Worm (Caenorhabditis elegans) whole organism, L1 larva: Measurements from ENCODE around the gene E02H9.1.
"Not testable (repeated sequence)": the region's sequence is repeated elsewhere in the genome, so short reads cannot be mapped to it uniquely, and the experiment has no call there.

ENCODE experiments used
- C16A3.4 ChIP-seq: fragments of 150-350 bp; optimal IDR thresholded peaks from 2 replicates; lab custom pipeline; 2014; ENCODE audit warnings: missing biosample characterization, missing genetic modification characterization
- F16B12.6 ChIP-seq: fragments of 150-350 bp; optimal IDR thresholded peaks from 2 replicates; lab custom pipeline; 2014; ENCODE audit warnings: missing biosample characterization, missing genetic modification characterization
- alr-1 ChIP-seq: fragments of 200-800 bp; sonication (Bioruptor generic); optimal IDR thresholded peaks from 2 replicates; lab custom pipeline; 2018; ENCODE audit warnings: borderline replicate concordance, mild to moderate bottlenecking, missing genetic modification characterization, missing compliant biosample characterization
- aly-2 ChIP-seq: fragments of 150-350 bp; optimal IDR thresholded peaks from 2 replicates; lab custom pipeline; 2014; ENCODE audit warnings: missing biosample characterization, missing genetic modification characterization
- blmp-1 ChIP-seq: fragments of 150-350 bp; optimal IDR thresholded peaks from 2 replicates; lab custom pipeline; 2014; ENCODE audit warnings: missing biosample characterization, missing genetic modification characterization
- ceh-63 ChIP-seq: fragments of 200-800 bp; sonication (Bioruptor generic); optimal IDR thresholded peaks from 2 replicates; lab custom pipeline; 2018; ENCODE audit warnings: mild to moderate bottlenecking, missing genetic modification characterization, missing compliant biosample characterization
- ceh-8 ChIP-seq: fragments of 200-800 bp; sonication (Bioruptor generic); optimal IDR thresholded peaks from 2 replicates; lab custom pipeline; 2018; ENCODE audit warnings: mild to moderate bottlenecking, missing genetic modification characterization, moderate library complexity, missing compliant biosample characterization
- ceh-82 ChIP-seq, 3 experiments: fragments of 150-350 bp in 1 of 3; sonication (generic microtip) in 2 of 3; optimal IDR thresholded peaks; 2 replicates each; lab custom pipeline; 2014 to 2017; ENCODE audit warnings: missing biosample characterization in 3 of 3, missing genetic modification characterization in 3 of 3
- dpl-1 ChIP-seq, 3 experiments: fragments of 150-350 bp in 2 of 3; sonication (generic microtip) in 1 of 3; optimal IDR thresholded peaks; 2 replicates each; lab custom pipeline; 2014 to 2017; ENCODE audit warnings: missing biosample characterization in 3 of 3, missing genetic modification characterization in 3 of 3, missing genetic modification reagents in 3 of 3
- dsc-1 ChIP-seq: sonication (generic microtip); optimal IDR thresholded peaks from 2 replicates; lab custom pipeline; 2016; ENCODE audit warnings: mild to moderate bottlenecking, missing genetic modification characterization, missing compliant biosample characterization
- efl-1 ChIP-seq, 4 experiments: fragments of 150-350 bp; optimal IDR thresholded peaks in 3 of 4; peaks in 1 of 4; 1 replicate in 1 of 4; 2 replicates in 3 of 4; lab custom pipeline; 2014; ENCODE audit warnings: missing biosample characterization in 2 of 4, missing genetic modification characterization in 2 of 4, missing genetic modification reagents in 2 of 4
- elt-3 ChIP-seq, 6 experiments: fragments of 150-350 bp in 1 of 6; sonication (generic microtip); optimal IDR thresholded peaks; 2 replicates each; lab custom pipeline; 2017 to 2018; ENCODE audit warnings: missing biosample characterization in 6 of 6, missing genetic modification characterization in 6 of 6, inconsistent platforms in 1 of 6
- ets-5 ChIP-seq: fragments of 200-800 bp; sonication (Bioruptor generic); IDR thresholded peaks from 2 replicates; pipeline ENCODE4 v1.3.6; 2022; ENCODE audit warnings: missing genetic modification characterization, missing compliant biosample characterization
- fkh-10 ChIP-seq: sonication (generic microtip); optimal IDR thresholded peaks from 2 replicates; lab custom pipeline; 2017; ENCODE audit warnings: missing biosample characterization, missing genetic modification reagents, missing genetic modification characterization
- fkh-4 ChIP-seq: sonication (generic microtip); optimal IDR thresholded peaks from 2 replicates; lab custom pipeline; 2016; ENCODE audit warnings: missing compliant biosample characterization, missing genetic modification characterization, borderline replicate concordance
- fkh-8 ChIP-seq: sonication (generic microtip); optimal IDR thresholded peaks from 2 replicates; lab custom pipeline; 2016; ENCODE audit warnings: mild to moderate bottlenecking, missing genetic modification characterization, missing compliant biosample characterization
- grh-1 ChIP-seq: fragments of 200-800 bp; sonication (Bioruptor generic); IDR thresholded peaks from 2 replicates; pipeline ENCODE4 v1.3.6; 2022; ENCODE audit warnings: missing genetic modification reagents, missing genetic modification characterization, missing compliant biosample characterization
- hlh-17 ChIP-seq: fragments of 200-800 bp; sonication (Bioruptor generic); optimal IDR thresholded peaks from 2 replicates; lab custom pipeline; 2018; ENCODE audit warnings: missing genetic modification characterization, mild to moderate bottlenecking, missing compliant biosample characterization, moderate library complexity, borderline replicate concordance
- isw-1 ChIP-seq: fragments of 200-800 bp; sonication (Bioruptor generic); IDR thresholded peaks from 2 replicates; pipeline ENCODE4 v1.3.6; 2022; ENCODE audit warnings: missing genetic modification characterization, missing compliant biosample characterization
- jun-1 ChIP-seq: fragments of 150-350 bp; optimal IDR thresholded peaks from 2 replicates; lab custom pipeline; 2014; ENCODE audit warnings: missing biosample characterization, missing genetic modification reagents, missing genetic modification characterization
- lin-13 ChIP-seq: fragments of 150-350 bp; optimal IDR thresholded peaks from 2 replicates; lab custom pipeline; 2014; ENCODE audit warnings: missing biosample characterization, missing genetic modification reagents, missing genetic modification characterization
- lin-14 ChIP-seq: fragments of 200-800 bp; sonication (Bioruptor generic); optimal IDR thresholded peaks from 2 replicates; lab custom pipeline; 2018; ENCODE audit warnings: mild to moderate bottlenecking, missing genetic modification characterization, moderate library complexity, missing compliant biosample characterization
- lin-15B ChIP-seq: fragments of 150-350 bp; sonication (generic microtip); optimal IDR thresholded peaks from 3 replicates; lab custom pipeline; 2014; ENCODE audit warnings: missing biosample characterization, missing genetic modification characterization
- lin-35 ChIP-seq, 2 experiments: fragments of 150-350 bp; optimal IDR thresholded peaks; 2 replicates each; lab custom pipeline; 2014; ENCODE audit warnings: missing biosample characterization in 2 of 2, missing genetic modification characterization in 2 of 2, missing genetic modification reagents in 2 of 2
- lin-39 ChIP-seq: fragments of 150-350 bp; optimal IDR thresholded peaks from 2 replicates; lab custom pipeline; 2014; ENCODE audit warnings: missing biosample characterization, missing genetic modification reagents, missing genetic modification characterization
- lsy-2 ChIP-seq, 2 experiments: fragments of 150-350 bp; optimal IDR thresholded peaks; 2 replicates each; lab custom pipeline; 2014; ENCODE audit warnings: missing biosample characterization in 2 of 2, missing genetic modification characterization in 2 of 2
- mdl-1 ChIP-seq, 2 experiments: fragments of 150-350 bp; optimal IDR thresholded peaks; 2 replicates each; lab custom pipeline; 2014 to 2017; ENCODE audit warnings: missing biosample characterization in 2 of 2, missing genetic modification characterization in 2 of 2, inconsistent platforms in 1 of 2
- mep-1 ChIP-seq: fragments of 150-350 bp; optimal IDR thresholded peaks from 2 replicates; lab custom pipeline; 2014; ENCODE audit warnings: missing biosample characterization, missing genetic modification characterization
- nhr-11 ChIP-seq: fragments of 150-350 bp; optimal IDR thresholded peaks from 2 replicates; lab custom pipeline; 2014; ENCODE audit warnings: missing biosample characterization, missing genetic modification characterization
- nhr-19 ChIP-seq: fragments of 200-800 bp; sonication (Bioruptor generic); conservative IDR thresholded peaks from 2 replicates; pipeline ENCODE4 v1.3.6; 2022; ENCODE audit warnings: missing genetic modification characterization, missing compliant biosample characterization
- nhr-20 ChIP-seq: sonication (generic microtip); optimal IDR thresholded peaks from 2 replicates; lab custom pipeline; 2016; ENCODE audit warnings: mild to moderate bottlenecking, missing genetic modification characterization, missing compliant biosample characterization
- nhr-47 ChIP-seq: sonication (generic microtip); optimal IDR thresholded peaks from 2 replicates; lab custom pipeline; 2016; ENCODE audit warnings: mild to moderate bottlenecking, missing genetic modification characterization, moderate library complexity, missing compliant biosample characterization
- nhr-71 ChIP-seq: sonication (generic microtip); optimal IDR thresholded peaks from 2 replicates; lab custom pipeline; 2016; ENCODE audit warnings: mild to moderate bottlenecking, missing genetic modification characterization, moderate library complexity, missing compliant biosample characterization
- nhr-77 ChIP-seq: fragments of 150-350 bp; optimal IDR thresholded peaks from 2 replicates; lab custom pipeline; 2014; ENCODE audit warnings: missing biosample characterization, missing genetic modification characterization
- pag-3 ChIP-seq: sonication (generic microtip); optimal IDR thresholded peaks from 2 replicates; lab custom pipeline; 2017; ENCODE audit warnings: missing genetic modification characterization, mild to moderate bottlenecking, missing compliant biosample characterization, antibody characterized with exemption, borderline replicate concordance; ENCODE audit not compliant: insufficient read depth
- pax-3 ChIP-seq: fragments of 200-800 bp; sonication (Bioruptor generic); optimal IDR thresholded peaks from 2 replicates; lab custom pipeline; 2018; ENCODE audit warnings: mild to moderate bottlenecking, missing genetic modification characterization, moderate library complexity, missing compliant biosample characterization
- pqm-1 ChIP-seq: sonication (generic microtip); optimal IDR thresholded peaks from 3 replicates; lab custom pipeline; 2017; ENCODE audit warnings: missing biosample characterization, missing genetic modification characterization
- rnt-1 ChIP-seq: sonication (generic microtip); optimal IDR thresholded peaks from 2 replicates; lab custom pipeline; 2016; ENCODE audit warnings: mild to moderate bottlenecking, missing genetic modification characterization, moderate library complexity, missing compliant biosample characterization
- skn-1 ChIP-seq: fragments of 150-350 bp; optimal IDR thresholded peaks from 2 replicates; lab custom pipeline; 2014; ENCODE audit warnings: missing biosample characterization, missing genetic modification characterization
- snu-23 ChIP-seq: sonication (generic microtip); optimal IDR thresholded peaks from 2 replicates; lab custom pipeline; 2016; ENCODE audit warnings: missing genetic modification characterization, missing compliant biosample characterization
- sox-4 ChIP-seq: sonication (generic microtip); optimal IDR thresholded peaks from 2 replicates; lab custom pipeline; 2016; ENCODE audit warnings: missing genetic modification characterization, missing compliant biosample characterization
- sptf-1 ChIP-seq: fragments of 150-350 bp; optimal IDR thresholded peaks from 2 replicates; lab custom pipeline; 2014; ENCODE audit warnings: missing biosample characterization, missing genetic modification characterization
- sup-37 ChIP-seq: fragments of 200-800 bp; sonication (Bioruptor generic); optimal IDR thresholded peaks from 2 replicates; lab custom pipeline; 2018; ENCODE audit warnings: mild to moderate bottlenecking, missing genetic modification characterization, missing compliant biosample characterization
- swsn-7 ChIP-seq: sonication (generic microtip); optimal IDR thresholded peaks from 2 replicates; lab custom pipeline; 2016; ENCODE audit warnings: missing genetic modification characterization, missing compliant biosample characterization
- unc-130 ChIP-seq: fragments of 150-350 bp; optimal IDR thresholded peaks from 2 replicates; lab custom pipeline; 2017; ENCODE audit warnings: missing biosample characterization, missing genetic modification characterization, inconsistent platforms
- unc-30 ChIP-seq: sonication (generic microtip); optimal IDR thresholded peaks from 2 replicates; lab custom pipeline; 2017; ENCODE audit warnings: missing biosample characterization, missing genetic modification characterization

E02H9.1 gene

DNA sequence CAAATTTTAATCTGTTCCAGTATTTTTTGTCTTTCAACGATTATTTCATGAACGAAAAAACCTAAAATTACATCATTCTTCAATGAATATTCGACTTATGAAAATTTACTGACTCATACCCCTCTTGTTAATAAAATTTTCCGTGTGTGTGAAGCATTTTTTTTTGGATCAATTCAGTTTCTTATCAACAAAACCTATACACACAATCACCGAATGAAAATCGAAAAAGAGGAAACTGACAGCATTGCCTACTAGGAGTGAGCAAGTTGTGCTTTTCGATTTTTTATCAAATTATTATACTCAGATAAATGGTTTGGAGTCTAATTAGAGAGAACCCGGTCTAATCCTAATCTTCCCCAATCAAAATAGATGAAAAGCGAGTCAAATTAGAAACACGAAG, 9.5 kb upstream of the E02H9.1 start, which contains the start of gene E02H9.3:
TSS of gene E02H9.3 (plus strand) at position 301 of the 400 bp plus-strand sequence.
- TF ChIP-seq aly-2; dsc-1; fkh-10 (GFP tag; lab: Kevin White, UChicago): not testable (repeated sequence)

DNA sequence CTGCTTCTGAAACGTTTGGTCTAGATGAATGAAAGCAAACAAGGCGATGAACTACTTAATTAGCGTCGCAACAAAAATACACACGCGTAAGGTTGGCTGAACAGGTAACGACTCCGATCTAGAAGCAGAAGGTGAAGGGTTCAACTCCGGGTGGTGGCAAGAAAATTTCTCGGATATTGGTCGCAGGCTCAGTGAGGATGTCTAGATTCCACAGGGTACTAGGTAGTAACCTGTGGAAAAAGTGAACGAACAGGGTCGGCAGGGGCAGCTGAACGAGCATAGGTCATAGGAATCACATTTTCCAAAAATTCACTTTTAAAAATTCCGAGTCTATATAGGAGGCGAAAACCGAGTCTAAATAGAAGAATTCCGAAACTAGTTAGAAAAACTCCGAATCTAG, 7.9 kb upstream of the E02H9.1 start:
- TF ChIP-seq efl-1 (optimal IDR thresholded peaks at IDR 0.05; lab: Kevin White, UChicago): not testable (repeated sequence)
- TF ChIP-seq efl-1 (GFP tag; optimal IDR thresholded peaks at IDR 0.05 in 1 of 2; lab: Kevin White, UChicago): peak in 1 of 2 experiments; percentile 9
- TF ChIP-seq, all 84 proteins: peak for 1; not testable (repeated sequence) for 83

DNA sequence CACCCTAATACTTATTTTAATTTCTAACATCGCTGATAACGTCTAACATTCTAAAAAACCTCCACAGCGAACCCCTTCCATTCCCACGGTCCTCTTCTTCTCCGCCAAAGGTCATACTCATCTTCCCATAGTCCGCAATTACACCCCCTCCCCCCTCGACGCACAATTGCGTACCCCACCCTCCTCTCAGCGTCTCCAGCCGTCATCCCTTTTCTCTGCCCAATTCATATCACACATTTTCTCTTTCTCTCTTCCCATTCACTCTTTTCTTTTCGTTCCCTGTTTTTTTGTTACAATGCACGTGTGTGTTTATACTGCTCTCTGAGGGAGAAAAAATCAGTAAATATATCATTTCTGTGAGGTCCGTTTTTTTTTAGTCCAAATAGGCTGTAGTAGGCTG, 3.6 kb downstream of the E02H9.1 start:
- TF ChIP-seq nhr-47: peak; percentile 15
- peak in 1 of 6 experiments; percentile 0 for TF ChIP-seq elt-3 (tag; optimal IDR thresholded peaks at IDR 0.05; lab: Kevin White, UChicago)
- peak in 1 of 2 experiments; percentile 72 for TF ChIP-seq mdl-1 (tag; optimal IDR thresholded peaks at IDR 0.05; lab: Kevin White, UChicago)
- peak; percentile 23 to 73 (median 27) for TF ChIP-seq ceh-82 (tag; optimal IDR thresholded peaks at IDR 0.05; lab: Kevin White, UChicago)
- TF ChIP-seq nhr-20: peak; percentile 27
- TF ChIP-seq lin-35 (GFP tag; optimal IDR thresholded peaks at IDR 0.05; lab: Kevin White, UChicago): peak; percentile 74 to 76
- TF ChIP-seq mep-1: peak; percentile 70
- no peak for TF ChIP-seq pqm-1 (tag; lab: Kevin White, UChicago)
- no peak for TF ChIP-seq pax-3 (tag; lab: Kevin White, UChicago)
- TF ChIP-seq C16A3.4 (tag; lab: Kevin White, UChicago): peak; percentile 16
- peak; percentile 58 to 70 for TF ChIP-seq efl-1 (optimal IDR thresholded peaks at IDR 0.05; lab: Kevin White, UChicago)
- TF ChIP-seq efl-1 (GFP tag; optimal IDR thresholded peaks at IDR 0.05 in 1 of 2; lab: Kevin White, UChicago): peak; percentile 65 to 93
- peak; percentile 63 to 75 for TF ChIP-seq lsy-2 (tag; optimal IDR thresholded peaks at IDR 0.05; lab: Kevin White, UChicago)
- no peak for TF ChIP-seq fkh-10 (GFP tag; lab: Kevin White, UChicago)
- peak; percentile 20 for TF ChIP-seq swsn-7 (tag; lab: Kevin White, UChicago)
- peak; percentile 78 for TF ChIP-seq skn-1 (tag; lab: Kevin White, UChicago)
- TF ChIP-seq blmp-1 (tag; lab: Kevin White, UChicago): peak; percentile 94
- TF ChIP-seq F16B12.6 (tag; lab: Kevin White, UChicago): peak; percentile 94
- no peak for TF ChIP-seq sox-4 (tag; lab: Kevin White, UChicago)
- TF ChIP-seq nhr-77 (tag; lab: Kevin White, UChicago): peak; percentile 25
- peak; percentile 89 for TF ChIP-seq lin-14 (GFP tag; lab: Kevin White, UChicago)
- TF ChIP-seq lin-13 (GFP tag; lab: Kevin White, UChicago): peak; percentile 24
- peak; percentile 6 for TF ChIP-seq unc-130
- peak; percentile 55 for TF ChIP-seq nhr-19 (GFP tag; lab: Robert Waterston, UW)
- TF ChIP-seq rnt-1 (tag; lab: Kevin White, UChicago): peak; percentile 51
- no peak for TF ChIP-seq ceh-63
- TF ChIP-seq unc-30 (tag; lab: Kevin White, UChicago): no peak
- TF ChIP-seq dpl-1 (GFP tag; optimal IDR thresholded peaks at IDR 0.05; lab: Kevin White, UChicago): peak; percentile 39 to 66 (median 40)
- TF ChIP-seq ceh-8 (GFP tag; lab: Kevin White, UChicago): no peak
- no peak for TF ChIP-seq fkh-4 (tag; lab: Kevin White, UChicago)
- TF ChIP-seq snu-23 (GFP tag; lab: Kevin White, UChicago): peak; percentile 47
- TF ChIP-seq isw-1 (GFP tag; lab: Robert Waterston, UW): peak; percentile 34; the same call in 1 of the 2 replicates
- peak; percentile 35 for TF ChIP-seq nhr-71
- peak; percentile 50 for TF ChIP-seq lin-15B (tag; lab: Kevin White, UChicago)
- peak; percentile 38 for TF ChIP-seq fkh-8

DNA sequence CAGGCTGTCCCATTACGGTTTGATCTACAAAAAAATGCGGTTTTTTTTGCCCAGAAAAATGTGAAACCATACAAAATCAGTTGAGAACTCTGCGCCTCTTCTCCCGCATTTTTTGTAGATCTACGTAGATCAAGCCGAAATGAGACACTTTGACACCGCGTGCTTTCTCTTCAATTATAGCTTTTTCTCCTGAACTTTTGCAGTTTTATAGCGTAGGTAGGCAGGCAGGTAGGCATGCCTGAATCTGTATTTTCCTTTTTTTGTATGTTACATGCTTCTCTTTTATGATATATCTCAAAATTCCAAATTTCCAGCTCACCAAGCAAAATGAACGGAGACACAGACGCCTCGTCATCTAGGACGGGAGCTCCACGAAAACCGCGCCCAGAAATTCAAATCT, 5.3 kb downstream of the E02H9.1 start, which contains the start of gene smg-6:
TSS of gene smg-6 (plus strand) at position 301 of the 400 bp plus-strand sequence.
- TF ChIP-seq fkh-4 (tag; lab: Kevin White, UChicago) (no peak), nhr-11 (tag; lab: Kevin White, UChicago) (no peak), pqm-1 (tag; lab: Kevin White, UChicago) (no peak), nhr-77 (tag; lab: Kevin White, UChicago) (no peak), fkh-10 (GFP tag; lab: Kevin White, UChicago) (no peak), jun-1 (no peak), sup-37 (GFP tag; lab: Kevin White, UChicago) (no peak), ets-5 (GFP tag; lab: Robert Waterston, UW) (no peak), alr-1 (no peak), lin-39 (tag; lab: Kevin White, UChicago) (no peak), hlh-17 (GFP tag; lab: Kevin White, UChicago) (no peak), pag-3 (tag; lab: Kevin White, UChicago) (no peak), ceh-8 (GFP tag; lab: Kevin White, UChicago) (no peak), sptf-1 (tag; lab: Kevin White, UChicago) (no peak), nhr-47 (no peak), grh-1 (GFP tag; lab: Robert Waterston, UW) (no peak)
